Worm (Caenorhabditis elegans): ENCODE data around the gene srbc-83.

The srbc-83 gene

DNA sequence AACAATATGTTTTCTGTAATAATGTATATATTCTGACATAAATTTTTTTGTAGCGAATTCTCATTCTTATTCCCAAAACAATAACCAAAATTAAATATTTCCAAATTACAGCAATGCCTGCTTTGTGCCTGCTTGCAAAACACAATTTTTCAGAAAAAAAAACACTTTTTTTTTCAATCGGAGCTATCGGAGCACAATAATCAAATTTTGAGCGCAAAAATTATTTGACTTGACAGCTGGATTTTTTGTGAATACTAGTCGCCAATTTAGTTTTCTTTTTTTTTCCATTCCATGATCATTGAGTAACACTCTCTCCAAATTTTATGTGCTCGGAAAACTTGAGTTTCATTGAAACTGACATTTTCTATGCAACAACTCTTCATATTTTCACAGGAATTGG is 20.1 kb downstream of the srbc-83 start, which contains the start of gene srh-180:
Gene srh-180 (plus strand): TSS at position 301 of the 400 bp plus-strand sequence.
- TF ChIP-seq ttx-3 (tag; optimal IDR thresholded peaks at IDR 0.05): no peak

DNA sequence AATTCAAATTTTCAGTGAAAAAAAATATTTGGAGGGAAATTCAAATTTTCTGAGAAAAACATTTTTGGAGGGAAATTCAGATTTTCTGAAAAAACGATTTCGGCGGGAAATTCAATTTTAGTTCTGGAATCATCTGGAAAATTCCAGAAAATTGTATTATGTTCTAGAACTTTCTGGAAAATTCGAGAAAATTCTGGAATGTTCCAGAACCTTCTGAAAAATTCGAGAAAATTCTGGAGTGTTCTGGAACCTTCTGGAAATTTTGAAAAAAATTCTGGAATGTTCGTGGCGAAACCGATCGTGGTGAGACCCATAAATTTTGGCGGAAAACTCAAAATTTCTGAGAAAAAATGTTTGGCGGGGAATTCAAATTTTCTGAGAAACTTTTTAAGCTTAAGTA is 25.0 kb downstream of the srbc-83 start:
- TF ChIP-seq ceh-19 (GFP tag; optimal IDR thresholded peaks at IDR 0.05) (no peak), unc-3 (GFP tag; conservative IDR thresholded peaks at IDR 0.05) (no peak), unc-3 (tag; optimal IDR thresholded peaks at IDR 0.05) (no peak), syd-9 (tag; optimal IDR thresholded peaks at IDR 0.05) (no peak), hlh-8 (tag; optimal IDR thresholded peaks at IDR 0.05) (no peak), sdc-2 (tag; optimal IDR thresholded peaks at IDR 0.05) (no peak), mec-3 (tag; optimal IDR thresholded peaks at IDR 0.05; ENCODE audit: borderline replicate concordance) (no peak), pat-9 (tag; optimal IDR thresholded peaks at IDR 0.05) (no peak), pax-1 (tag; optimal IDR thresholded peaks at IDR 0.05) (no peak), unc-86 (tag; optimal IDR thresholded peaks at IDR 0.05) (no peak), ceh-48 (tag; optimal IDR thresholded peaks at IDR 0.05) (no peak), lin-11 (tag; optimal IDR thresholded peaks at IDR 0.05) (no peak), pha-4 (tag; optimal IDR thresholded peaks at IDR 0.05) (no peak), npax-4 (tag; optimal IDR thresholded peaks at IDR 0.05) (no peak)

DNA sequence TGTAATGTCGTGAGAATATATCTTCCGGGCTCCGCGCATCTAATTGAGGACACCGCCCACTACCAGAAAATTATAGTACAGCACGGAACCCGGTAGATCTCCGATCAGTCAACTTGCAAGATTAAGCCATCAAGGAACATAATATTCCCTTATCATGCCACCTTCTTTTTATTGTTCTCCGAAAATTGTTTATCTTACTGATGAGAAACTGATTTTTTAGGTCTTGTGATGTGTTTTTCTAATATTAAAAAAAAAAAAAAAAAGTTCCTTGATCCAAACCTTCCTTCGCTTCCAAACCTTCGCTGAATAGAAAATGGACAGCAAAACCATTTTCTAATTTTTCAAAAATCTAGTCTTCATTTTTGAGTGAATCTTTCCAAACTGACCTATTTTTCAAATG is 31.7 kb downstream of the srbc-83 start, which contains the start of gene F57G8.7:
Gene F57G8.7 (plus strand): TSS at position 301 of the 400 bp plus-strand sequence.
- TF ChIP-seq unc-3 (GFP tag; conservative IDR thresholded peaks at IDR 0.05) (no peak), unc-3 (tag; optimal IDR thresholded peaks at IDR 0.05) (no peak), madf-2 (tag; optimal IDR thresholded peaks at IDR 0.05) (no peak), hlh-13 (GFP tag; optimal IDR thresholded peaks at IDR 0.05) (no peak), sdc-2 (tag; optimal IDR thresholded peaks at IDR 0.05) (no peak), ets-4 (tag; optimal IDR thresholded peaks at IDR 0.05) (no peak), syd-9 (tag; optimal IDR thresholded peaks at IDR 0.05) (no peak), hlh-6 (tag; optimal IDR thresholded peaks at IDR 0.05) (no peak), F13H6.1 (tag; optimal IDR thresholded peaks at IDR 0.05) (no peak), ceh-45 (GFP tag; IDR thresholded peaks at IDR 0.05) (no peak), hlh-8 (tag; optimal IDR thresholded peaks at IDR 0.05) (no peak), ceh-22 (tag; optimal IDR thresholded peaks at IDR 0.05) (no peak), pax-1 (tag; optimal IDR thresholded peaks at IDR 0.05) (no peak), elt-4 (tag; optimal IDR thresholded peaks at IDR 0.05) (no peak), ztf-16 (tag; optimal IDR thresholded peaks at IDR 0.05) (no peak)

DNA sequence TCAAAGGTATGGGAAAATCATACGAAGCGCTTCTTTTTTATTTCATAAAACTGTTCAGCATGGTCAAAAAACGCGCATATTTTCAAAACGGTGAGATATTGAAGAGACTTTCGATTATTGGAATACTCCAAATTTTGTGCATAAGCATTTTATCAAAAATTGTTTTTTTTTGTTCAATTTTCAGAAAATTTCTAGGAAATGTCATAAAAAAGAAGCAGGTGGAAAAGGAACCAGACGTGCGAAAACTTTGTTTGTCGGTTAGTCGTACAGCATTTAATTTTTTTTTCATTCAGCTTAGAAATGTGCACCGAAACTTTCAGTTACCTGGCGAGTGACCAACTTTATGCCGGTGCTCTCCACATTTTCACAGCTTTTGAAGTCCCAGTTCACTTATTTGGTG is 36.2 kb downstream of the srbc-83 start, which contains the start of gene srh-167:
Gene srh-167 (plus strand): TSS at position 301 of the 400 bp plus-strand sequence.
- TF ChIP-seq lin-11 (tag; optimal IDR thresholded peaks at IDR 0.05) (no peak), ceh-34 (tag; optimal IDR thresholded peaks at IDR 0.05) (no peak), ceh-48 (tag; optimal IDR thresholded peaks at IDR 0.05) (no peak), nhr-11 (tag; optimal IDR thresholded peaks at IDR 0.05) (no peak), fkh-10 (GFP tag; optimal IDR thresholded peaks at IDR 0.05) (no peak), nfya-1 (tag; optimal IDR thresholded peaks at IDR 0.05) (no peak), sox-2 (GFP tag; IDR thresholded peaks at IDR 0.05) (no peak), ceh-30 (tag; optimal IDR thresholded peaks at IDR 0.05) (no peak), elt-4 (tag; optimal IDR thresholded peaks at IDR 0.05) (no peak), C08G9.2 (tag; optimal IDR thresholded peaks at IDR 0.05) (no peak), tbx-2 (tag; optimal IDR thresholded peaks at IDR 0.05) (no peak), sox-4 (tag; optimal IDR thresholded peaks at IDR 0.05) (no peak), gmeb-2 (tag; optimal IDR thresholded peaks at IDR 0.05) (no peak), ceh-9 (tag; optimal IDR thresholded peaks at IDR 0.05) (no peak), unc-3 (GFP tag; conservative IDR thresholded peaks at IDR 0.05) (no peak), unc-3 (tag; optimal IDR thresholded peaks at IDR 0.05) (no peak)

DNA sequence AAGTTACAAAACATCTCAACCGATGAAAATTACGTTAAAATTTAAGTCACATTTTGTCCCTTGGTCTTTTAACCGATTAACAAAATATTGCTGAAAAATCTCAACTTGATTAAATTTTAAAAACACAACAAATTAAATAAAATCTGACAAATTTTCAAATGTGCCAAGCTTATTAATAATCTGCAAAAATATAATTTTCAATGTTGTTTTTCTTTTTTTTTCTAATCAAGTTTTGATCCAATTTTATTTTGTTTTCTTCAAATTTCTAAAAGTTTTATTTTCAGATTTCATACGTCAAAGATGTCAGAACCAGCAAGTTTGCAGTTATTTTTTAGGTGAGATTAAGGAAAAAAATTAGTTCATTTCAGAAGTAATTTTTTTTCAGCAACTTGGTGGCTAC is 39.2 kb downstream of the srbc-83 start, which contains the start of gene srw-87:
Gene srw-87 (plus strand): TSS at position 301 of the 400 bp plus-strand sequence.
- no peak for TF ChIP-seq pqm-1 (tag; optimal IDR thresholded peaks at IDR 0.05)

Measured in whole organism, late embryonic.